Fruit fly (Drosophila melanogaster): ENCODE data around the gene CAH9.

CAH9 gene

DNA sequence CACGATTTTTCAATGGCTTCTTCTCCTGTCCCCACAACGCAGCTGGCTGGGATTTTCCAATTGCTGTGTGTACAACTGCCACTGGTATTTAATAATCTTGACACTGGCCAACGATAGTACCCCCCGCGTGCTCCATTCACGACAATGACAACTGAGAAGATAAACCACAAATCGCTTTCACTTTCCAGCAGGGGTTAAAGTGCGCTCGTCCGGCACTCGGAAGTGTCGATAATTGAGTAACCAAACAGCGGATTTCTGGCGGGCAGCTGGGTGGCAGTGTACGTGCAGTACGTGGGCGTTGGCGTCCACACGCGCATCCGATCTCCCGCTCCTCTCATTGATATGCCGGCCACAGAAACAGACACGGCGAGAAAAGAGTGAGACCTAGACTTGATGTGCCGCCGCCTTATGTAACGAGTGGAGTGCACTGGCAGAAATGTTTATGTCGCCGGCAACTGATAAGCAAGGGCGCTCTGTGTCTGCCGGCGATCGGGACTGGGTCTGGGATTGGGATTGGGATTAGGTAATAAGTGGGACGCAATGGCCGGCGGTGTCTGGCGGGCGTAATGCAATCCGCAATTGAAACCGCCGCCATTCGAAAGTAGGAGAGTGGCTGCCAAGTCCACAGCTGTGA, 28.9 kb upstream of the CAH9 start:
- TF ChIP-seq CTCF (optimal IDR thresholded peaks at IDR 0.05), result no peak

DNA sequence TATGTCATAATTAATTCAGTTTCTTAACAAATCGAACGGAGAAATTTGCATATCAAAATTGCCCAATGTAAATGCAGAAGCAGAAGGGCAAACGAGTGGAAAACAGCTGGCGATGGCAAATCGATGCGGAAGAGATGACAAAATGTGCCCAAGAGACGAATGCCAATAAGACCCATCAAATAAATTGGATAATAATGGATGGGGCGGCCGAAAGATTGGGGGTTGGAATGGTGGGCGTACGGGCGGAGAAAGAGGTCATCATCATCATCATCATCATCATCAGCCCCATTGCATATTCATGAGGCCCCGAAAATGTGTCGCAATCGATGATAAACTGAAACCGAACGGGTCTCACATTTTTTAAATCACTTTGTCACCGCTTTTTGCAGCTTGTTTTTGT, 28.0 kb upstream of the CAH9 start:
- TF ChIP-seq CG8478 (optimal IDR thresholded peaks at IDR 0.05), result no peak
- TF ChIP-seq CTCF (optimal IDR thresholded peaks at IDR 0.05), result no peak

dm6 chr3R:27131408-27131807, 25.4 kb upstream of the CAH9 start:
- no peak for TF ChIP-seq CTCF (optimal IDR thresholded peaks at IDR 0.05)
- no peak for TF ChIP-seq CG8478 (optimal IDR thresholded peaks at IDR 0.05)

DNA sequence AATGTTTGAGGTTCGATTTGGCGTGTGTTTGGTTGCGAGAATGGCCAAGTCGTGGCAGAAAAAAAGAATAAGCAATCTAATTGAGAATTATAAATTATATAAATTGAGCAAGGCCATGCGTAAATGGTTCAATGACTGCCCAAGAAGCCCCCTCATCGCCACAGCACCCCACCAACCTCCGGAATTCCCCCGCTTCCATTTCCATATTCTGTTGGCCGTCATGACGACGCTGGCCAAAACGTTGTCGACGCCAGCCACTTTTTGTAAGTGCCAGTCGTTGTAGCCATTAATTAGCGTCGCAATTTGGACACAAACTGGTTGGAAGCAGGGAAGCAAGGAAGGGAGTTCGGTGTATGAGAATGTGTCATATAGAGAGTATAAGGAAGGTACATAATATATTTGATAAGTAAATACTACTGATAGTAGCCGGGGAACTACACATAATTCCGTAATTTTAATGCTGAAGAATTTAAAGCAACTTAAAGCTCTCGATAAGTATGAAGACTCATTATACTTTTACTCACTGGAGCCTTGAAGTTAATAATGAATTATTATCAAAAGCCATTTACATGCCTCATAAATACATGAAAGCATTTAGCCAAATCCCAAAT, 24.7 kb upstream of the CAH9 start:
- no peak for TF ChIP-seq CG8478 (optimal IDR thresholded peaks at IDR 0.05)
- no peak for TF ChIP-seq CTCF (optimal IDR thresholded peaks at IDR 0.05)

DNA sequence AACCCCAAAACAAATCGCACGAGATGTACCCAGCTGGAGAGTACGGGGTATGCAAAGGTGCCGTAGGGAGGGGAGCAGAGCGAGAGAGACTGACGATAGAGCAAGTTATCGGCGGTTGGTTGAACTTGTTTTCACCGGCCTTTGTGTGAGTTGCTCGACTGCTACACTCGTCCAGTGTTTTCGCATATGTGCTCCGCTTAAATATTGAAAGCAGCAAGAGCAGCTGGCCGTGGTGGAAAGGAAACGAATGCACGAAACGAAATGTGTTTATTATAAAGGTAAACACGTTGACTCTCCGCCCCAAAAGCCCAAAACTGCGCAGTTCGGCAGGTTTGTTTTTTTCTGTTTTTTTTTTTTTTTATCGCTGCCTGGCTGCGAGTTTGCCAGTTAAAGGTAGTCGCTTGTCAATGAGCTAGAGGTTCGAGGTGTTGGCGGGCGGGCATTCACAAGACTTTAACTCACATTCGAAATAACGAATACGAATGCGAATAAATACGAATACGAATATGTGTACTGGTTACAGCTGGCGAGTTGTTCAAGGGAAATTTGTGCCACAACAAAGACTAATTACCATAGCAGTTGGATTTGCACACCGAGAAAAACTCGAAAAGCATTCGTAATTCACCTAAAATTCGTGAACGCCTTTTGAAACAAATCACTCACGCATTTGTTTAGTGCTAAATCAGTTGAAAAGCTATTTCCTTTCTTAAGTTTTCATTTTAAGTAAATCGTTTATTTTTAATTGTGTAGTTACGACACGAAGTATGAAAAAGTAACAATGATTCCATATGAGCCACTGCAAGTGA, 23.8 kb upstream of the CAH9 start:
- no peak for TF ChIP-seq CG8478 (optimal IDR thresholded peaks at IDR 0.05)

- TF ChIP-seq CG8478 (optimal IDR thresholded peaks at IDR 0.05) (no peak), CTCF (optimal IDR thresholded peaks at IDR 0.05) (no peak)
Observed at dm6 chr3R:27128723-27129122, 22.7 kb upstream of the CAH9 start.

DNA sequence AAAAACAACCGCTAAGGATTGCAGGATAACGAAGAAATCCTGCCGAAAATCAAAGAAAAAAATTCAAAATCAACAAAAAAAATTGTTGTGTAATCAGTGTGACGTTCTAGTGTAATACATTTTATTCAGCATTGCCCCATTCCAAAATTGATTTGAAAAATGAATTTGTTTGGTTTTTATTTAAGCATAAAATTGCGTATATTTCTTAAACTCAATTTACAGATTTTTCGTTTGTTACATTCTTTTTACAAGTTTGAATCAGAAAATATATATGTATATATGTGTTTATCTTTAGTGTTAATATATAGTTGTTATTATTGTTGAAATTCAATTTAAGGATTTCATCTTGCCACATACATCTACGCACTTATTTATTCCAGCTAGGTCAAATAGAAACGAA, 18.6 kb upstream of the CAH9 start, which contains the start of gene CG6059:
TSS of gene CG6059 (minus strand) at position 101 of the 400 bp plus-strand sequence.
- TF ChIP-seq CG8478 (optimal IDR thresholded peaks at IDR 0.05) (no peak), CTCF (optimal IDR thresholded peaks at IDR 0.05) (no peak)

- TF ChIP-seq CG8478 (optimal IDR thresholded peaks at IDR 0.05), result no peak
- TF ChIP-seq CTCF (optimal IDR thresholded peaks at IDR 0.05), result no peak
Observed at dm6 chr3R:27118346-27118745, 12.4 kb upstream of the CAH9 start, which contains the start of gene CG5882. CG5882 (plus strand) TSS chr3R:27118646.

DNA sequence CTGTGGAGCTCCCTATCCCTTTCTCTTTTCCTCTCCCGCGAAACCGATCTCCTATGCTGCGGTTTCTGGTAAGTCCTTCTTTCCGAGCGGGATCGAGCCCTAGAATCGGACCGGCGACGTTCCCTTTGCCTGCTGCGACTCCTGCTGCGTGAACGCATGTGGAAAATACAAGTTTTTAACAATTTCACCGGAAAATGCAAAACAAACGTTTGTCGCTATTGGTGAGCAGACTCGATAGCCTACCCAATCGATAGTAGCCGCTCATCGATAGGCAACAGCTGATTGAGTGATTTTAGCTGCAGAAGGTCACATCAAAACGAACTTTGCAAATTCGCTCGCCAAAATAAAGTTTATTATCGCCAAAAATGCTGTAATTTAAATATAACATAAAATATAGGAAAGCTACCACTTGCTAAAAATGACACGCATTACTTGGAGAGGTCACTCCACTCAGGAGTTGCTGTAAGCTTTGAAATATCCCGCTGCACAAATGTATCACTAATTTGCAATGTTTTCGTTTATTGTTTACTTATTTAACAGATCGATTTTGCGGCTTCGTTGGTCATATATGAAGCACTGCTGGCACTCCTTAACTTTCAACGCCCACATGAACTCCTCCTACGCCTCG, 10.6 kb upstream of the CAH9 start, which contains the start of the genes CG6066 and CG5880:
TSS of gene CG6066 (minus strand) at position 243 of the 628 bp plus-strand sequence.
TSS of gene CG5880 (plus strand) at position 281 of the 628 bp plus-strand sequence.
- TF ChIP-seq CG8478 (optimal IDR thresholded peaks at IDR 0.05), result no peak
- TF ChIP-seq CTCF (optimal IDR thresholded peaks at IDR 0.05), result peak in 1 of 2 experiments; percentile 0

- TF ChIP-seq CG8478 (optimal IDR thresholded peaks at IDR 0.05) (no peak), CTCF (optimal IDR thresholded peaks at IDR 0.05) (no peak)
Observed at dm6 chr3R:27111784-27112602, 6.0 kb upstream of the CAH9 start, which contains the start of the genes gb and CG5815. gb (minus strand) TSS chr3R:27112270. CG5815 (plus strand) TSS chr3R:27112566.

- TF ChIP-seq CTCF (optimal IDR thresholded peaks at IDR 0.05) (no peak), CG8478 (optimal IDR thresholded peaks at IDR 0.05) (no peak)
Observed at dm6 chr3R:27109458-27109857, 3.5 kb upstream of the CAH9 start.

DNA sequence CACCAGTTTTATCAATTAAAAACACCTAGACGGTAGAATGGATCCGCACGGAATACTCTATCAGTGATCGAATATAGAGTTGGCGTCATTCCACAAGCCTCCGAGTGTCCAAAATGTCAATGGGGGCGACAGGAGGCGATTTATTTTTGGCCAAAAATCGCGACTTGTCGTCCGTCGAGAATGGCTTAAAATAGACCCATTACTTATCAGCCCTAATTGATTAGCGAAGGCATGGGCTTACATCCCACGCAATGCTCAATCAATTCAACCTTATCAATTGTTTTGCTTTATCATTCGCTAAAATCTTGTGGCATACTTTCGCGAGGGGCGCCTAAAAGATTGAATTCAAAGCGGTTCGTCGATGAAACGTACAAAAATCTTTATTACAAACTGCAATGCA, 2.1 kb upstream of the CAH9 start:
- TF ChIP-seq CG8478 (optimal IDR thresholded peaks at IDR 0.05) (no peak), CTCF (optimal IDR thresholded peaks at IDR 0.05) (no peak)

DNA sequence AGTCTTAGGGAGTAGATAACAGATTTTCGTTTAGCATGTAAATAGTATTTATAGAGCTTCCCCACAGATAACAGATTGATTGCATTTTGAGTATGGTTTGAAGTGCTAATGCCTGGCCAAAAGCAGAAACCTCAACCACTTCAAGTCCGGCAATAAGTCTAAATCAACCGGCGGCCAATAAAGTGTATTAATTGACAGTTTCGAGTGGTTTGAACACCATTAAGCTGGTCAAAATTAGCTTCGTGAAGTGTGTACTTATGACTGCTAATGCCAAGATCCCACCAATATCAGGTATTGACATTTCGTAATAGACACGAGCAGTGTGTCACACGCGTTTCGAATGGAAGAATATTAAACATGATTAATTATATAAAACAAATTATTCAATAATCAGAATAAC, 545 bp downstream of the CAH9 start:
- TF ChIP-seq CG8478 (optimal IDR thresholded peaks at IDR 0.05) (no peak), CTCF (optimal IDR thresholded peaks at IDR 0.05) (no peak)

DNA sequence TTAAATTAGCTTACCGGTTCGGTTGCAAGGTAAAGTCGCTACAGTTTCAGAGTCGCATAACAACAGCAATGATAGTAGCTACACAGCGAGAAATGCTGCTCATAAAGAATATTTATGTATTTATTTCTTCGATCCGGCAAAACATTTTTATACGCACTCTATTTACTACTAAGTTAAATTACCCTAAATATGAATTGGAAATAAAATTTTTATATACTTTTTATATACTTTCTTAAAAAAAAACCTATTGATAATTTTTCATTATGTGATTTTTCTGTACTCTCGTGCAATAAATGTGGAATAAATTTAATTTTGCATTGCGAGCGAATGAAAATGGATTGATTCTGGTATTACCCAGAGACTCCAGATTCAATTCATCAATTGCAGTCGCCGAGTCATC, 5.1 kb downstream of the CAH9 start, which contains the start of gene Jhbp11:
TSS of gene Jhbp11 (plus strand) at position 301 of the 400 bp plus-strand sequence.
- TF ChIP-seq CG8478 (optimal IDR thresholded peaks at IDR 0.05) (no peak), CTCF (optimal IDR thresholded peaks at IDR 0.05) (no peak)
